Fruit fly (Drosophila melanogaster) whole organism, adult: ENCODE measurements around the gene CG14563.

Experiments
- CG11617 ChIP-seq: fragments of 200-800 bp; sonication (Bioruptor generic); optimal IDR thresholded peaks from 2 replicates; lab custom pipeline; 2017; ENCODE audit warnings: mild to moderate bottlenecking, missing biosample characterization, missing genetic modification reagents, missing genetic modification characterization
- CG12768 ChIP-seq: fragments of 200-800 bp; sonication (Bioruptor generic); optimal IDR thresholded peaks from 2 replicates; lab custom pipeline; 2017; ENCODE audit warnings: missing biosample characterization, missing genetic modification characterization, mild to moderate bottlenecking, moderate library complexity, missing genetic modification reagents
- CG14711 ChIP-seq: fragments of 200-800 bp; sonication (Bioruptor generic); optimal IDR thresholded peaks from 2 replicates; lab custom pipeline; 2018; ENCODE audit warnings: missing biosample characterization, mild to moderate bottlenecking, missing genetic modification characterization, moderate library complexity
- CG1620 ChIP-seq: fragments of 200-800 bp; sonication (Bioruptor generic); optimal IDR thresholded peaks from 2 replicates; lab custom pipeline; 2016; ENCODE audit warnings: missing biosample characterization, missing genetic modification characterization
- CG33017 ChIP-seq: fragments of 200-800 bp; sonication (Bioruptor generic); optimal IDR thresholded peaks from 2 replicates; lab custom pipeline; 2018; ENCODE audit warnings: missing biosample characterization, mild to moderate bottlenecking, missing genetic modification characterization, moderate library complexity
- CG5204 ChIP-seq: fragments of 200-800 bp; sonication (Bioruptor generic); optimal IDR thresholded peaks from 2 replicates; lab custom pipeline; 2016; ENCODE audit warnings: missing biosample characterization, missing genetic modification characterization
- CG7045 ChIP-seq: fragments of 200-800 bp; sonication (Bioruptor generic); optimal IDR thresholded peaks from 2 replicates; lab custom pipeline; 2017; ENCODE audit warnings: missing biosample characterization, mild to moderate bottlenecking, missing genetic modification characterization
- CG7101 ChIP-seq: fragments of 200-800 bp; sonication (Bioruptor generic); optimal IDR thresholded peaks from 2 replicates; lab custom pipeline; 2018; ENCODE audit warnings: missing biosample characterization, mild to moderate bottlenecking, missing genetic modification characterization, moderate library complexity
- Clk ChIP-seq: fragments of 200-800 bp; sonication (Bioruptor generic); optimal IDR thresholded peaks from 2 replicates; lab custom pipeline; 2017; ENCODE audit warnings: missing biosample characterization, missing genetic modification characterization
- Crg-1 ChIP-seq: fragments of 200-800 bp; sonication (Bioruptor generic); optimal IDR thresholded peaks from 2 replicates; lab custom pipeline; 2016; ENCODE audit warnings: missing biosample characterization, missing genetic modification characterization
- Hr96 ChIP-seq: fragments of 200-800 bp; sonication (Bioruptor generic); optimal IDR thresholded peaks from 2 replicates; lab custom pipeline; 2016; ENCODE audit warnings: missing biosample characterization, missing genetic modification characterization
- Mnt ChIP-seq: fragments of 200-800 bp; sonication (Bioruptor generic); optimal IDR thresholded peaks from 2 replicates; lab custom pipeline; 2016; ENCODE audit warnings: missing biosample characterization, mild to moderate bottlenecking, missing genetic modification characterization
- bab1 ChIP-seq: fragments of 200-800 bp; sonication (Bioruptor generic); optimal IDR thresholded peaks from 3 replicates; lab custom pipeline; 2019; ENCODE audit warnings: missing biosample characterization, mild to moderate bottlenecking, missing genetic modification characterization, moderate library complexity
- cic ChIP-seq: fragments of 200-800 bp; sonication (Bioruptor generic); optimal IDR thresholded peaks from 2 replicates; lab custom pipeline; 2017; ENCODE audit warnings: missing biosample characterization, mild to moderate bottlenecking, missing genetic modification characterization, moderate library complexity
- cnc ChIP-seq, 2 experiments: fragments of >200 bp; optimal IDR thresholded peaks; 2 replicates each; lab custom pipeline; 2017
- kay ChIP-seq: fragments of 200-800 bp; sonication (Bioruptor generic); peaks from one replicate; lab custom pipeline; 2016; ENCODE audit warnings: missing biosample characterization, missing genetic modification characterization, borderline replicate concordance
- ovo ChIP-seq: fragments of 200-800 bp; sonication (Bioruptor generic); optimal IDR thresholded peaks from 2 replicates; lab custom pipeline; 2016; ENCODE audit warnings: missing biosample characterization, missing genetic modification characterization
- pad ChIP-seq: fragments of 200-800 bp; sonication (Bioruptor generic); optimal IDR thresholded peaks from 3 replicates; lab custom pipeline; 2017; ENCODE audit warnings: missing biosample characterization, missing genetic modification characterization, mild to moderate bottlenecking, moderate library complexity, missing genetic modification reagents
- tj ChIP-seq: fragments of 200-800 bp; sonication (Bioruptor generic); optimal IDR thresholded peaks from 3 replicates; lab custom pipeline; 2017; ENCODE audit warnings: missing biosample characterization, mild to moderate bottlenecking, missing genetic modification characterization, moderate library complexity
- toe ChIP-seq: fragments of 200-800 bp; sonication (Bioruptor generic); optimal IDR thresholded peaks from 2 replicates; lab custom pipeline; 2016; ENCODE audit warnings: missing biosample characterization, missing genetic modification characterization

CG14563 gene

dm6 chr3L:21842286-21842685, at the start of gene CG14563:
Gene CG14563, minus strand, starts transcription at chr3L:21842386.
- TF ChIP-seq ovo (no peak), kay (no peak), CG33017 (tag; lab: Kevin White, UChicago) (no peak), Mnt (GFP tag; lab: Kevin White, UChicago) (no peak), CG5204 (GFP tag; lab: Kevin White, UChicago) (no peak), CG7101 (tag; lab: Kevin White, UChicago) (no peak), CG11617 (GFP tag; lab: Kevin White, UChicago) (no peak), Clk (GFP tag; lab: Kevin White, UChicago) (no peak), tj (no peak), Hr96 (no peak), cic (GFP tag; lab: Kevin White, UChicago) (no peak), toe (GFP tag; lab: Kevin White, UChicago) (no peak), CG14711 (tag; lab: Kevin White, UChicago) (no peak), cnc (optimal IDR thresholded peaks at IDR 0.05; lab: Kevin White, UChicago) (no peak), CG1620 (GFP tag; lab: Kevin White, UChicago) (no peak), Crg-1 (no peak), bab1 (GFP tag; lab: Kevin White, UChicago) (no peak), CG12768 (GFP tag; lab: Kevin White, UChicago) (no peak)

dm6 chr3L:21891307-21891774, 49.2 kb upstream of the CG14563 start:
- TF ChIP-seq cnc (optimal IDR thresholded peaks at IDR 0.05; lab: Kevin White, UChicago) (no peak), CG7045 (GFP tag; lab: Kevin White, UChicago) (peak; percentile 67), tj (peak; percentile 90), Crg-1 (no peak), CG5204 (GFP tag; lab: Kevin White, UChicago) (peak; percentile 50), cic (GFP tag; lab: Kevin White, UChicago) (no peak), pad (GFP tag; lab: Kevin White, UChicago) (peak; percentile 17), Hr96 (peak; percentile 18), bab1 (GFP tag; lab: Kevin White, UChicago) (peak; percentile 69), CG7101 (tag; lab: Kevin White, UChicago) (peak; percentile 64), CG14711 (tag; lab: Kevin White, UChicago) (peak; percentile 73), CG33017 (tag; lab: Kevin White, UChicago) (peak; percentile 74), Clk (GFP tag; lab: Kevin White, UChicago) (peak; percentile 3), CG11617 (GFP tag; lab: Kevin White, UChicago) (peak; percentile 52)

- TF ChIP-seq cic (GFP tag; lab: Kevin White, UChicago) (peak; percentile 35), Crg-1 (no peak), tj (no peak), CG11617 (GFP tag; lab: Kevin White, UChicago) (peak; percentile 4), CG1620 (GFP tag; lab: Kevin White, UChicago) (no peak), ovo (peak; percentile 16)
Observed at dm6 chr3L:21889601-21890000, 47.4 kb upstream of the CG14563 start.

- TF ChIP-seq kay (peak; percentile 90), cic (GFP tag; lab: Kevin White, UChicago) (peak; percentile 23), tj (peak; percentile 36), bab1 (GFP tag; lab: Kevin White, UChicago) (no peak), CG12768 (GFP tag; lab: Kevin White, UChicago) (no peak)
Observed at dm6 chr3L:21886883-21887559, 44.8 kb upstream of the CG14563 start.

dm6 chr3L:21884058-21884457, 41.9 kb upstream of the CG14563 start:
- no peak for TF ChIP-seq tj
- no peak for TF ChIP-seq toe (GFP tag; lab: Kevin White, UChicago)

- TF ChIP-seq CG33017 (tag; lab: Kevin White, UChicago): peak; percentile 24
- TF ChIP-seq Mnt (GFP tag; lab: Kevin White, UChicago): no peak
- no peak for TF ChIP-seq ovo
- peak; percentile 21 for TF ChIP-seq CG5204 (GFP tag; lab: Kevin White, UChicago)
- peak; percentile 24 for TF ChIP-seq CG11617 (GFP tag; lab: Kevin White, UChicago)
- TF ChIP-seq toe (GFP tag; lab: Kevin White, UChicago): peak; percentile 6
Observed at dm6 chr3L:21883619-21884015, 41.4 kb upstream of the CG14563 start.

dm6 chr3L:21883011-21883618, 40.9 kb upstream of the CG14563 start:
- no peak for TF ChIP-seq Clk (GFP tag; lab: Kevin White, UChicago)
- no peak for TF ChIP-seq pad (GFP tag; lab: Kevin White, UChicago)
- TF ChIP-seq tj: peak; percentile 79
- TF ChIP-seq Hr96: no peak
- no peak for TF ChIP-seq CG7045 (GFP tag; lab: Kevin White, UChicago)
- no peak for TF ChIP-seq kay
- TF ChIP-seq CG7101 (tag; lab: Kevin White, UChicago): no peak
- no peak for TF ChIP-seq CG33017 (tag; lab: Kevin White, UChicago)
- no peak for TF ChIP-seq CG5204 (GFP tag; lab: Kevin White, UChicago)
- no peak for TF ChIP-seq cnc (optimal IDR thresholded peaks at IDR 0.05; lab: Kevin White, UChicago)
- TF ChIP-seq ovo: no peak
- peak; percentile 0 for TF ChIP-seq cic (GFP tag; lab: Kevin White, UChicago)
- TF ChIP-seq CG1620 (GFP tag; lab: Kevin White, UChicago): no peak
- TF ChIP-seq CG11617 (GFP tag; lab: Kevin White, UChicago): no peak
- TF ChIP-seq CG14711 (tag; lab: Kevin White, UChicago): no peak
- TF ChIP-seq toe (GFP tag; lab: Kevin White, UChicago): no peak
- no peak for TF ChIP-seq Mnt (GFP tag; lab: Kevin White, UChicago)
